Worm (Caenorhabditis elegans): Measurements from ENCODE around the gene clec-136.

The clec-136 gene

ce11 chrII:4648785-4649184, 32.4 kb upstream of the clec-136 start, which contains the start of gene lgc-27:
Gene lgc-27, plus strand, starts transcription at chrII:4649085.
- TF ChIP-seq F39B2.1 (GFP tag; IDR thresholded peaks at IDR 0.05) = no peak
- TF ChIP-seq ztf-6 (GFP tag; IDR thresholded peaks at IDR 0.05) = no peak
- TF ChIP-seq chd-7 (tag; optimal IDR thresholded peaks at IDR 0.05) = no peak
- TF ChIP-seq madf-3 (GFP tag; IDR thresholded peaks at IDR 0.05) = 0 out of 2 replicates have a peak, but pooled peaks have one; percentile 8
- no peak for TF ChIP-seq ets-4 (GFP tag; optimal IDR thresholded peaks at IDR 0.05)

DNA sequence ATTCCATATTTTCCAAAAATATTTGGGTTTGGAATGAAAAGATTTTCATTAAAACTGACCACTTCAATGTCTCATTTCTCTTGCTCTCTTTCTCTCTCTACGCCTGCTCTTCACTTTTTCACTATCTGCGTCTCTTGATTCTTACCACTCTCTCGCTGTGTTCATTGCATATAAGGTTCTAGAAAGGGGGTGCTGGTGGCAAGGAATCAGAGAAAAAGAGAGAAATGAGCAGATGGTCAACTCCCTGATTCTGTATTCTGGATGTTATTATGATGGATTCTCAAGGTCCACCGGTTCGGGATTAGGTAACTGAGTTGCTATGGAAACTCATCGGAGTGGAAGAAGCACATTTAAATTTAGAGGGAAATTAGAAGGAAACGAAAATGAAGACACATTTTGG, 24.4 kb upstream of the clec-136 start:
- TF ChIP-seq ztf-3 (GFP tag; optimal IDR thresholded peaks at IDR 0.05) = no peak
- no peak for TF ChIP-seq tlf-1 (GFP tag; optimal IDR thresholded peaks at IDR 0.05)
- TF ChIP-seq mxl-1 (tag; optimal IDR thresholded peaks at IDR 0.05) = no peak
- no peak for TF ChIP-seq hsf-1 (GFP tag; IDR thresholded peaks at IDR 0.05)
- no peak for TF ChIP-seq ztf-22 (GFP tag; optimal IDR thresholded peaks at IDR 0.05)
- no peak for TF ChIP-seq lin-54 (GFP tag; optimal IDR thresholded peaks at IDR 0.05)
- no peak for TF ChIP-seq mcd-1 (GFP tag; IDR thresholded peaks at IDR 0.05)
- TF ChIP-seq F10E7.11 (tag; optimal IDR thresholded peaks at IDR 0.05) = no peak
- no peak for TF ChIP-seq C17E4.6 (GFP tag; IDR thresholded peaks at IDR 0.05)
- no peak for TF ChIP-seq rec-8 (tag; optimal IDR thresholded peaks at IDR 0.05)
- TF ChIP-seq xnd-1 (tag; optimal IDR thresholded peaks at IDR 0.05) = no peak
- no peak for TF ChIP-seq somi-1 (GFP tag; optimal IDR thresholded peaks at IDR 0.05)
- no peak for TF ChIP-seq nfya-2 (GFP tag; IDR thresholded peaks at IDR 0.05)
- TF ChIP-seq hlh-12 (tag; optimal IDR thresholded peaks at IDR 0.05) = no peak
- TF ChIP-seq ztf-18 (tag; optimal IDR thresholded peaks at IDR 0.05) = no peak
- no peak for TF ChIP-seq F22D6.2 (tag; optimal IDR thresholded peaks at IDR 0.05)
- TF ChIP-seq Y53G8AR.9 (GFP tag; conservative IDR thresholded peaks at IDR 0.05) = no peak
- no peak for TF ChIP-seq tbp1 (GFP tag; optimal IDR thresholded peaks at IDR 0.05)
- TF ChIP-seq cebp-1 (GFP tag; IDR thresholded peaks at IDR 0.05) = no peak
- TF ChIP-seq cebp-1 (tag; optimal IDR thresholded peaks at IDR 0.05) = no peak
- TF ChIP-seq snpc-4 (GFP tag; optimal IDR thresholded peaks at IDR 0.05) = no peak
- no peak for TF ChIP-seq snpc-4 (tag; optimal IDR thresholded peaks at IDR 0.05)

DNA sequence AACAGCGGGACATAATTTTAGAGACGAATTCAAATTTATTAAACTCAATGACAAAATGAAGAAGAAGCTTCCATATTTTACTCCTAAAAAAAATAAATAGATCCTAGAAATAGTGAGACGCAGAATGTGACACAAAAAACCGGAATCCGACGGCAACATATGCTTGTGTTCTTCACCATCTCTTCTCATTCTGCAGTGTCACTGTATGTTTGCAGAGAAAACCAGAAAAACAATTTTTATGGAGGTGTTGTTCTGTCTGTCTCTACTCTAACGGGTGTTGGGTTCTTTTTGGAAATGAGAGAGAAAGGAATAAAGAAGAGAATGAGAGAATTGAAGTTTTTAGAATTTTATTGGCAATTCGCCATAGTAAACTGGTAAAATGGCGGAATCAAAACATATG, 22.5 kb upstream of the clec-136 start:
- TF ChIP-seq repo-1 (tag; optimal IDR thresholded peaks at IDR 0.05) (no peak), lin-54 (GFP tag; optimal IDR thresholded peaks at IDR 0.05) (no peak), ceh-91 (GFP tag; IDR thresholded peaks at IDR 0.05) (no peak), lin-40 (tag; optimal IDR thresholded peaks at IDR 0.05) (no peak), ccch-3 (GFP tag; optimal IDR thresholded peaks at IDR 0.05) (no peak), lsl-1 (GFP tag; optimal IDR thresholded peaks at IDR 0.05) (no peak), egl-18 (GFP tag; IDR thresholded peaks at IDR 0.05) (no peak), nfya-2 (GFP tag; IDR thresholded peaks at IDR 0.05) (no peak), ztf-6 (GFP tag; IDR thresholded peaks at IDR 0.05) (no peak), sdz-38 (tag; optimal IDR thresholded peaks at IDR 0.05) (no peak)

ce11 chrII:4638241-4638640, 21.9 kb upstream of the clec-136 start, which contains the start of gene che-10:
Gene che-10, minus strand, starts transcription at chrII:4638341.
- TF ChIP-seq egrh-3 (GFP tag; IDR thresholded peaks at IDR 0.05) (no peak), F33H1.4 (GFP tag; IDR thresholded peaks at IDR 0.05) (no peak), ztf-25 (GFP tag; IDR thresholded peaks at IDR 0.05) (no peak), nhr-80 (tag; optimal IDR thresholded peaks at IDR 0.05) (no peak), ccch-3 (GFP tag; optimal IDR thresholded peaks at IDR 0.05) (no peak), hsf-1 (GFP tag; IDR thresholded peaks at IDR 0.05) (no peak), snpc-3.4 (tag; optimal IDR thresholded peaks at IDR 0.05) (no peak), ceh-27 (GFP tag; optimal IDR thresholded peaks at IDR 0.05) (no peak), Y56A3A.18 (GFP tag; IDR thresholded peaks at IDR 0.05) (no peak), ama-1 (optimal IDR thresholded peaks at IDR 0.05) (no peak), ama-1 (GFP tag; optimal IDR thresholded peaks at IDR 0.05) (no peak)
